Worm (Caenorhabditis elegans) whole organism, early embryonic: ENCODE results near the gene nhr-98.

Source experiments
- B0310.2 ChIP-seq: sonication (generic microtip); optimal IDR thresholded peaks from 2 replicates; lab custom pipeline; 2016; ENCODE audit warnings: mild to moderate bottlenecking, missing genetic modification characterization, missing compliant biosample characterization
- F13C5.2 ChIP-seq: sonication (generic microtip); optimal IDR thresholded peaks from 2 replicates; lab custom pipeline; 2017; ENCODE audit warnings: mild to moderate bottlenecking, missing genetic modification characterization, inconsistent platforms, missing compliant biosample characterization
- ama-1 ChIP-seq: fragments of 150-350 bp; optimal IDR thresholded peaks from 2 replicates; lab custom pipeline; 2014
- ceh-13 ChIP-seq: fragments of 200-800 bp; sonication (Bioruptor generic); optimal IDR thresholded peaks from 2 replicates; lab custom pipeline; 2018; ENCODE audit warnings: mild to moderate bottlenecking, missing genetic modification characterization, missing compliant biosample characterization
- ceh-36 ChIP-seq: sonication (generic microtip); optimal IDR thresholded peaks from 2 replicates; lab custom pipeline; 2016; ENCODE audit warnings: missing genetic modification characterization, inconsistent platforms, missing compliant biosample characterization
- ets-7 ChIP-seq: sonication (generic microtip); optimal IDR thresholded peaks from 2 replicates; lab custom pipeline; 2016; ENCODE audit warnings: missing genotype, missing genetic modification characterization, missing compliant biosample characterization
- flt-1 ChIP-seq: fragments of 200-800 bp; sonication (Bioruptor generic); IDR thresholded peaks from 2 replicates; pipeline ENCODE4 v1.3.6; 2022; ENCODE audit warnings: missing genetic modification characterization, missing compliant biosample characterization
- hmbx-1 ChIP-seq: sonication (generic microtip); optimal IDR thresholded peaks from 2 replicates; lab custom pipeline; 2016; ENCODE audit warnings: mild to moderate bottlenecking, missing genetic modification characterization, missing compliant biosample characterization
- hmg-4 ChIP-seq: fragments of 200-800 bp; sonication (Bioruptor generic); optimal IDR thresholded peaks from 2 replicates; lab custom pipeline; 2018; ENCODE audit warnings: mild to moderate bottlenecking, missing genetic modification characterization, missing compliant biosample characterization
- pes-1 ChIP-seq: fragments of 200-800 bp; sonication (Bioruptor generic); IDR thresholded peaks from 2 replicates; pipeline ENCODE4 v1.3.6; 2022; ENCODE audit warnings: missing genetic modification reagents, missing genetic modification characterization, missing compliant biosample characterization
- scrt-1 ChIP-seq: fragments of 200-800 bp; sonication (Bioruptor generic); IDR thresholded peaks from 2 replicates; pipeline ENCODE4 v1.3.6; 2022; ENCODE audit warnings: missing genetic modification characterization, missing compliant biosample characterization
- sea-1 ChIP-seq: fragments of 200-800 bp; sonication (Bioruptor generic); conservative IDR thresholded peaks from 2 replicates; pipeline ENCODE4 v1.3.6; 2022; ENCODE audit warnings: missing genetic modification characterization, missing compliant biosample characterization
- tbx-11 ChIP-seq: fragments of 200-800 bp; sonication (Bioruptor generic); IDR thresholded peaks from 2 replicates; pipeline ENCODE4 v1.3.6; 2022; ENCODE audit warnings: missing genetic modification characterization, missing compliant biosample characterization
- tbx-37 ChIP-seq: fragments of 200-800 bp; sonication (Bioruptor generic); conservative IDR thresholded peaks from 2 replicates; pipeline ENCODE4 v1.3.6; 2022; ENCODE audit warnings: missing genetic modification reagents, missing genetic modification characterization, missing compliant biosample characterization

Gene nhr-98

ce11 chrV:503728-504127, 50.1 kb downstream of the nhr-98 start, which contains the start of gene srlf-35:
Gene srlf-35, plus strand, starts transcription at chrV:504028.
- TF ChIP-seq ceh-36 = no peak
- TF ChIP-seq ets-7 = no peak
- no peak for TF ChIP-seq ceh-13 (GFP tag; lab: Kevin White, UChicago)
- no peak for TF ChIP-seq tbx-11
- TF ChIP-seq flt-1 (GFP tag; lab: Robert Waterston, UW) = no peak
- no peak for TF ChIP-seq sea-1 (GFP tag; lab: Robert Waterston, UW)
- no peak for TF ChIP-seq ama-1
- no peak for TF ChIP-seq B0310.2 (tag; lab: Kevin White, UChicago)
- no peak for TF ChIP-seq hmbx-1
- no peak for TF ChIP-seq scrt-1
- no peak for TF ChIP-seq hmg-4 (GFP tag; lab: Kevin White, UChicago)
- no peak for TF ChIP-seq tbx-37 (GFP tag; lab: Robert Waterston, UW)
- TF ChIP-seq F13C5.2 = no peak
- no peak for TF ChIP-seq pes-1 (GFP tag; lab: Robert Waterston, UW)

ce11 chrV:505191-505590, 51.5 kb downstream of the nhr-98 start, which contains the start of gene srlf-19:
Gene srlf-19, plus strand, starts transcription at chrV:505491.
- no peak for TF ChIP-seq F13C5.2
- no peak for TF ChIP-seq ama-1
- no peak for TF ChIP-seq hmbx-1
- no peak for TF ChIP-seq sea-1 (GFP tag; lab: Robert Waterston, UW)
- no peak for TF ChIP-seq tbx-37 (GFP tag; lab: Robert Waterston, UW)
